Fruit fly (Drosophila melanogaster): Measurements from ENCODE around the gene aub.

dm6 chr2L:10970134-10970533 is 31.1 kb downstream of the aub start, which contains the start of the genes Tmem214 and YL-1:
- TF ChIP-seq insv (optimal IDR thresholded peaks at IDR 0.05) = no peak
- TF ChIP-seq Myc (optimal IDR thresholded peaks at IDR 0.05) = no peak
